Fruit fly (Drosophila melanogaster): ENCODE results near the gene REPTOR.

Gene REPTOR

dm6 chr3R:24626003-24626486, 43.4 kb upstream of the REPTOR start (continued):
- TF ChIP-seq grau (tag; optimal IDR thresholded peaks at IDR 0.05) (peak; percentile 43), E2f1 (GFP tag; IDR thresholded peaks at IDR 0.05) (peak; percentile 34; the same call in 1 of the 2 replicates), CG12155 (GFP tag; optimal IDR thresholded peaks at IDR 0.05) (no peak), CG11398 (GFP tag; optimal IDR thresholded peaks at IDR 0.05) (no peak), Drgx (GFP tag; IDR thresholded peaks at IDR 0.05) (peak; percentile 43; the same call in 1 of the 2 replicates), Ssrp (tag; optimal IDR thresholded peaks at IDR 0.05) (peak; percentile 9), CG43689 (GFP tag; IDR thresholded peaks at IDR 0.05) (peak; percentile 30; the same call in 1 of the 2 replicates), Jarid2 (GFP tag; optimal IDR thresholded peaks at IDR 0.05) (no peak), Mes4 (GFP tag; optimal IDR thresholded peaks at IDR 0.05) (no peak), chn (GFP tag; optimal IDR thresholded peaks at IDR 0.05) (no peak), nerfin-1 (tag; optimal IDR thresholded peaks at IDR 0.05) (peak; percentile 19), CG15269 (tag; optimal IDR thresholded peaks at IDR 0.05) (peak; percentile 68), CG11723 (GFP tag; optimal IDR thresholded peaks at IDR 0.05) (peak; percentile 27), CG15514 (GFP tag; optimal IDR thresholded peaks at IDR 0.05) (no peak), gcm (GFP tag; optimal IDR thresholded peaks at IDR 0.05) (no peak), dysf (GFP tag; IDR thresholded peaks at IDR 0.05) (peak; percentile 47; the same call in 1 of the 3 replicates), mam (GFP tag; optimal IDR thresholded peaks at IDR 0.05) (peak; percentile 23), D19A (tag; optimal IDR thresholded peaks at IDR 0.05) (peak; percentile 95), CG5953 (GFP tag; IDR thresholded peaks at IDR 0.05) (no peak), unpg (GFP tag; optimal IDR thresholded peaks at IDR 0.05) (peak; percentile 37), CG2712 (tag; optimal IDR thresholded peaks at IDR 0.05) (peak; percentile 21), CG2120 (GFP tag; optimal IDR thresholded peaks at IDR 0.05) (peak; percentile 39), Hmr (GFP tag; optimal IDR thresholded peaks at IDR 0.05) (no peak), phol (tag; optimal IDR thresholded peaks at IDR 0.05) (peak; percentile 29), Rfx (GFP tag; IDR thresholded peaks at IDR 0.05) (peak; percentile 17; the same call in 1 of the 2 replicates), CG17829 (tag; optimal IDR thresholded peaks at IDR 0.05) (no peak), ind (GFP tag; optimal IDR thresholded peaks at IDR 0.05) (peak; percentile 40), Dfd (GFP tag; optimal IDR thresholded peaks at IDR 0.05) (no peak), CG17385 (GFP tag; optimal IDR thresholded peaks at IDR 0.05) (peak; percentile 33), sisA (GFP tag; IDR thresholded peaks at IDR 0.05) (no peak)

DNA sequence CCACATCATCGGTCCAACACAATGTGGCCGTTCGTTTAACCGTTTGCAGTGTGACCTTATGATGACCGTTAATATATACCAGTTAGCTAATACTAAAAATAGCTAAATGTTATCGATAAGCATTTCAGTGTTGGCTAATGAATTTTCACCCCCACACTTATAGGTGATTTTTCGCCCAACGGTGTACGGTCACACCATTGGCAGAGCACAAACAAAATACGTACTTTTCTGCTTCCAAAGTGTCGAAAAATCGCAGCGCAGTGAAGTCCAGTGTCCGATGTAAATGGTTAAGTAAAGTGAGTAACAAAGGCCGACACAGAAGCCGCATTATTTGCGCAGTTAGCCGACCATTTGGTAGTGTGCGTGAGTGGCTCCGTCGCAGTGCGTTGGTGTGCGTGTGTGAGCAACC, 42.9 kb upstream of the REPTOR start, which contains the start of the genes Syx18 and atl:
Gene Syx18 (minus strand): TSS at position 46 of the 409 bp plus-strand sequence.
Gene atl (plus strand): TSS at position 155 of the 409 bp plus-strand sequence.
- TF ChIP-seq CG12744 (GFP tag; optimal IDR thresholded peaks at IDR 0.05) (no peak), CG14667 (GFP tag; IDR thresholded peaks at IDR 0.05) (no peak), dan (GFP tag; IDR thresholded peaks at IDR 0.05) (no peak), CG9876 (GFP tag; optimal IDR thresholded peaks at IDR 0.05) (no peak), E2f2 (GFP tag; IDR thresholded peaks at IDR 0.05) (peak; percentile 73), CG9932 (GFP tag; IDR thresholded peaks at IDR 0.05) (peak; percentile 42; the same call in 1 of the 2 replicates), tup (GFP tag; optimal IDR thresholded peaks at IDR 0.05) (no peak), sisA (GFP tag; IDR thresholded peaks at IDR 0.05) (no peak), CG10979 (tag; optimal IDR thresholded peaks at IDR 0.05) (no peak), onecut (GFP tag; IDR thresholded peaks at IDR 0.05) (no peak), Bgb (GFP tag; IDR thresholded peaks at IDR 0.05; ENCODE audit: partially characterized antibody) (peak; percentile 32; the same call in 1 of the 2 replicates), CG32772 (GFP tag; IDR thresholded peaks at IDR 0.05) (no peak), bowl (GFP tag; IDR thresholded peaks at IDR 0.05) (no peak), CG12155 (GFP tag; optimal IDR thresholded peaks at IDR 0.05) (no peak), CG17361 (GFP tag; IDR thresholded peaks at IDR 0.05) (no peak), mam (GFP tag; optimal IDR thresholded peaks at IDR 0.05) (no peak), HmgD (GFP tag; optimal IDR thresholded peaks at IDR 0.05) (peak; percentile 42), NK7.1 (GFP tag; optimal IDR thresholded peaks at IDR 0.05) (no peak), lola (GFP tag; optimal IDR thresholded peaks at IDR 0.05) (no peak), CG6654 (GFP tag; optimal IDR thresholded peaks at IDR 0.05) (no peak), Side (GFP tag; optimal IDR thresholded peaks at IDR 0.05) (peak; percentile 46), mirr (GFP tag; optimal IDR thresholded peaks at IDR 0.05) (peak; percentile 13), CG31388 (GFP tag; optimal IDR thresholded peaks at IDR 0.05) (no peak), CG4730 (GFP tag; IDR thresholded peaks at IDR 0.05) (no peak), ind (GFP tag; optimal IDR thresholded peaks at IDR 0.05) (no peak)
